Worm (Caenorhabditis elegans): ENCODE data around the gene sqst-2.

Gene sqst-2

ce11 chrIV:7308974-7309373, 19.8 kb downstream of the sqst-2 start, which contains the start of gene F42C5.6:
Gene F42C5.6, minus strand, starts transcription at chrIV:7309074.
- TF ChIP-seq ets-7 (tag; optimal IDR thresholded peaks at IDR 0.05) (no peak), hnd-1 (tag; optimal IDR thresholded peaks at IDR 0.05) (no peak), pes-1 (GFP tag; IDR thresholded peaks at IDR 0.05) (no peak), ceh-36 (tag; optimal IDR thresholded peaks at IDR 0.05) (no peak), ama-1 (optimal IDR thresholded peaks at IDR 0.05) (no peak), flt-1 (GFP tag; IDR thresholded peaks at IDR 0.05) (no peak), tra-4 (tag; optimal IDR thresholded peaks at IDR 0.05) (no peak), tbx-11 (GFP tag; IDR thresholded peaks at IDR 0.05) (no peak), F13C5.2 (tag; optimal IDR thresholded peaks at IDR 0.05) (no peak)

DNA sequence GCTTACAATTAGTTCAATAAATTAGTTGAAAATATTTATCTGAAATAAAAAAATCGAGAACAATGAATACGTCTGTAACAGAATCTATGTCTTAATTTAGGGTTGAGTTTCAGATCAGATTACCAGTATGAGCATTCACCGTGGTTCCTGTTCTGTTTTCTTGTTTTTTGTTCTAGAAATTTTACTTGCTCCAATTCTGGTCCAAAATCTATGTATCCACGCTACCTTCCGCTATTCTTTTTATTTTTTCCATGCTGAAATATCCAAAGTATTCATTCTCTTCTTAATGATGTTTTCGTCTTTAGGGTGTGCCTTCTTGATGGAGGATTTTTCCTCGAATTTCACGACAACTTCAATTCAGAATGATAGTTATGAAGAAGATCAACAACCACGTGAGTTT, 23.4 kb downstream of the sqst-2 start, which contains the start of gene npr-27:
TSS of gene npr-27 (plus strand) at position 301 of the 400 bp plus-strand sequence.
- TF ChIP-seq ets-7 (tag; optimal IDR thresholded peaks at IDR 0.05): no peak
- TF ChIP-seq tbx-37 (GFP tag; conservative IDR thresholded peaks at IDR 0.05): no peak
- TF ChIP-seq hmbx-1 (tag; optimal IDR thresholded peaks at IDR 0.05): no peak
- TF ChIP-seq aly-1 (tag; optimal IDR thresholded peaks at IDR 0.05): no peak
- TF ChIP-seq tbx-11 (GFP tag; IDR thresholded peaks at IDR 0.05): no peak
- TF ChIP-seq F13C5.2 (tag; optimal IDR thresholded peaks at IDR 0.05): no peak
- no peak for TF ChIP-seq hmg-4 (GFP tag; optimal IDR thresholded peaks at IDR 0.05)
- TF ChIP-seq B0310.2 (tag; optimal IDR thresholded peaks at IDR 0.05): no peak
- no peak for TF ChIP-seq tra-4 (tag; optimal IDR thresholded peaks at IDR 0.05)
- no peak for TF ChIP-seq flt-1 (GFP tag; IDR thresholded peaks at IDR 0.05)
- no peak for TF ChIP-seq sea-1 (GFP tag; conservative IDR thresholded peaks at IDR 0.05)
- TF ChIP-seq scrt-1 (GFP tag; IDR thresholded peaks at IDR 0.05): no peak
- no peak for TF ChIP-seq ceh-13 (GFP tag; optimal IDR thresholded peaks at IDR 0.05)
- no peak for TF ChIP-seq ama-1 (optimal IDR thresholded peaks at IDR 0.05)
- TF ChIP-seq pes-1 (GFP tag; IDR thresholded peaks at IDR 0.05): no peak

DNA sequence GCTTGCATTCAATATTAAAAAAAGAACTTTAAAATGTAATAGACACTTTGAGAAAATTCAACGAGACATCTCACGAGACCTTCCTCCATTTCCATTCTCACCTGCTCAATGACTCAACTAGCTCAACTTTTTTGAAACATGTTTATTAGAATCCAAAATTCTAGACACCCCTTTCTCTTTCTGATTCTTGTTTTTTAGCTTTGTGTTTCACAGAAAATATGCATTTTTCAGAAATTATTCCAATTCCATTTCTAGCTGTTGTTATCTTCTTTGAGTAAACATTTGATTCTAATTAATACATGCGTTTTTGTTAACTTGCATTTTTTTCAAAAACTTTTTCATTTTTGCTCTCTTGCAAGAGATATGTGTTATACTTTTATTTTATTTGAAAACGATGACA, 27.3 kb downstream of the sqst-2 start:
- no peak for TF ChIP-seq F13C5.2 (tag; optimal IDR thresholded peaks at IDR 0.05)
- TF ChIP-seq tra-4 (tag; optimal IDR thresholded peaks at IDR 0.05): no peak
- TF ChIP-seq ama-1 (optimal IDR thresholded peaks at IDR 0.05): no peak
- no peak for TF ChIP-seq flt-1 (GFP tag; IDR thresholded peaks at IDR 0.05)
- TF ChIP-seq sea-1 (GFP tag; conservative IDR thresholded peaks at IDR 0.05): no peak
- TF ChIP-seq hmg-4 (GFP tag; optimal IDR thresholded peaks at IDR 0.05): no peak
- no peak for TF ChIP-seq hnd-1 (tag; optimal IDR thresholded peaks at IDR 0.05)
- TF ChIP-seq B0310.2 (tag; optimal IDR thresholded peaks at IDR 0.05): no peak
- no peak for TF ChIP-seq ets-7 (tag; optimal IDR thresholded peaks at IDR 0.05)
- TF ChIP-seq ceh-36 (tag; optimal IDR thresholded peaks at IDR 0.05): no peak
- no peak for TF ChIP-seq hmbx-1 (tag; optimal IDR thresholded peaks at IDR 0.05)
- TF ChIP-seq pes-1 (GFP tag; IDR thresholded peaks at IDR 0.05): no peak
- TF ChIP-seq scrt-1 (GFP tag; IDR thresholded peaks at IDR 0.05): no peak
- no peak for TF ChIP-seq tbx-37 (GFP tag; conservative IDR thresholded peaks at IDR 0.05)
- TF ChIP-seq tbx-11 (GFP tag; IDR thresholded peaks at IDR 0.05): no peak
- no peak for TF ChIP-seq aly-1 (tag; optimal IDR thresholded peaks at IDR 0.05)
- TF ChIP-seq ceh-13 (GFP tag; optimal IDR thresholded peaks at IDR 0.05): no peak

- no peak for TF ChIP-seq ceh-13 (GFP tag; optimal IDR thresholded peaks at IDR 0.05)
- no peak for TF ChIP-seq F13C5.2 (tag; optimal IDR thresholded peaks at IDR 0.05)
- TF ChIP-seq flt-1 (GFP tag; IDR thresholded peaks at IDR 0.05): no peak
- TF ChIP-seq ets-7 (tag; optimal IDR thresholded peaks at IDR 0.05): no peak
- no peak for TF ChIP-seq ceh-36 (tag; optimal IDR thresholded peaks at IDR 0.05)
- no peak for TF ChIP-seq ama-1 (optimal IDR thresholded peaks at IDR 0.05)
- no peak for TF ChIP-seq B0310.2 (tag; optimal IDR thresholded peaks at IDR 0.05)
- TF ChIP-seq scrt-1 (GFP tag; IDR thresholded peaks at IDR 0.05): no peak
- TF ChIP-seq tra-4 (tag; optimal IDR thresholded peaks at IDR 0.05): no peak
- TF ChIP-seq aly-1 (tag; optimal IDR thresholded peaks at IDR 0.05): no peak
- no peak for TF ChIP-seq pes-1 (GFP tag; IDR thresholded peaks at IDR 0.05)
- no peak for TF ChIP-seq hnd-1 (tag; optimal IDR thresholded peaks at IDR 0.05)
- no peak for TF ChIP-seq hmg-4 (GFP tag; optimal IDR thresholded peaks at IDR 0.05)
- TF ChIP-seq hmbx-1 (tag; optimal IDR thresholded peaks at IDR 0.05): no peak
- no peak for TF ChIP-seq tbx-37 (GFP tag; conservative IDR thresholded peaks at IDR 0.05)
- TF ChIP-seq sea-1 (GFP tag; conservative IDR thresholded peaks at IDR 0.05): no peak
- TF ChIP-seq tbx-11 (GFP tag; IDR thresholded peaks at IDR 0.05): no peak
Measured at ce11 chrIV:7294121-7294520, 34.7 kb downstream of the sqst-2 start, which contains the start of gene F42C5.5. Gene F42C5.5, minus strand, starts transcription at chrIV:7294221.

- no peak for TF ChIP-seq ceh-13 (GFP tag; optimal IDR thresholded peaks at IDR 0.05)
- no peak for TF ChIP-seq flt-1 (GFP tag; IDR thresholded peaks at IDR 0.05)
- TF ChIP-seq hmbx-1 (tag; optimal IDR thresholded peaks at IDR 0.05): no peak
- no peak for TF ChIP-seq tra-4 (tag; optimal IDR thresholded peaks at IDR 0.05)
- no peak for TF ChIP-seq ama-1 (optimal IDR thresholded peaks at IDR 0.05)
- no peak for TF ChIP-seq tbx-37 (GFP tag; conservative IDR thresholded peaks at IDR 0.05)
- TF ChIP-seq hmg-4 (GFP tag; optimal IDR thresholded peaks at IDR 0.05): no peak
- TF ChIP-seq ceh-36 (tag; optimal IDR thresholded peaks at IDR 0.05): no peak
Measured at ce11 chrIV:7291957-7292356, 36.8 kb downstream of the sqst-2 start, which contains the start of gene F42C5.4. Gene F42C5.4, minus strand, starts transcription at chrIV:7292127.

ce11 chrIV:7291066-7291465, 37.7 kb downstream of the sqst-2 start:
- no peak for TF ChIP-seq tra-4 (tag; optimal IDR thresholded peaks at IDR 0.05)
- no peak for TF ChIP-seq flt-1 (GFP tag; IDR thresholded peaks at IDR 0.05)
- no peak for TF ChIP-seq hnd-1 (tag; optimal IDR thresholded peaks at IDR 0.05)
- TF ChIP-seq hmg-4 (GFP tag; optimal IDR thresholded peaks at IDR 0.05): no peak
- no peak for TF ChIP-seq aly-1 (tag; optimal IDR thresholded peaks at IDR 0.05)
- no peak for TF ChIP-seq ama-1 (optimal IDR thresholded peaks at IDR 0.05)
- no peak for TF ChIP-seq sea-1 (GFP tag; conservative IDR thresholded peaks at IDR 0.05)
- TF ChIP-seq B0310.2 (tag; optimal IDR thresholded peaks at IDR 0.05): no peak
- TF ChIP-seq tbx-37 (GFP tag; conservative IDR thresholded peaks at IDR 0.05): no peak
- no peak for TF ChIP-seq ceh-36 (tag; optimal IDR thresholded peaks at IDR 0.05)
- TF ChIP-seq ets-7 (tag; optimal IDR thresholded peaks at IDR 0.05): no peak
- no peak for TF ChIP-seq F13C5.2 (tag; optimal IDR thresholded peaks at IDR 0.05)
- TF ChIP-seq tbx-11 (GFP tag; IDR thresholded peaks at IDR 0.05): no peak

DNA sequence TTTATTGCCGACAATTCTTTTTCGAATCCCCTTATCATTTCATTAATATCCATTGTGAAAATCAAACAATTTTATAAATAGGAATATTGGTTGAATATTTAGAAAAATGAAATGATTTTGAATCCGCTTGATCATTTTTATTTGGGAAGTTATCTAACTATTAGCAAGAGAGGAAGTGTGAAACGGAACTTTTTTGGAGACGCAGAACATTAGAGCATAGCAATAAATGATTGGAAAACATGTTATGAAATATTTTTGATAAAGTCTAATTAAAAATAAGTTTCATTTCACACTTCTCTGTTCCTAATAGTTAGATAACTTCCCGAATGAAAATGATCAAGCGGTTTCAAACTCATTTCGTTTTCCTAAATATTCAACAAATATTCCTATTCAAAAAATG, 41.3 kb downstream of the sqst-2 start, which contains the start of gene F42C5.3:
TSS of gene F42C5.3 (minus strand) at position 101 of the 400 bp plus-strand sequence.
- TF ChIP-seq hmg-4 (GFP tag; optimal IDR thresholded peaks at IDR 0.05): no peak
- no peak for TF ChIP-seq B0310.2 (tag; optimal IDR thresholded peaks at IDR 0.05)
- TF ChIP-seq tbx-11 (GFP tag; IDR thresholded peaks at IDR 0.05): no peak
- no peak for TF ChIP-seq sea-1 (GFP tag; conservative IDR thresholded peaks at IDR 0.05)
- no peak for TF ChIP-seq F13C5.2 (tag; optimal IDR thresholded peaks at IDR 0.05)
- TF ChIP-seq hmbx-1 (tag; optimal IDR thresholded peaks at IDR 0.05): no peak
- TF ChIP-seq ceh-36 (tag; optimal IDR thresholded peaks at IDR 0.05): no peak
- TF ChIP-seq ama-1 (optimal IDR thresholded peaks at IDR 0.05): no peak

Data from whole organism, early embryonic.